Worm (Caenorhabditis elegans): ENCODE results near the gene Y52E8A.3.

ce11 chrII:4350888-4351287, 44.1 kb upstream of the Y52E8A.3 start, which contains the start of gene H20J04.9:
- TF ChIP-seq ama-1 (optimal IDR thresholded peaks at IDR 0.05) (no peak), elt-2 (tag; optimal IDR thresholded peaks at IDR 0.05) (no peak), unc-39 (tag; optimal IDR thresholded peaks at IDR 0.05) (no peak), ceh-9 (tag; optimal IDR thresholded peaks at IDR 0.05) (no peak)

Measured in whole organism, L3 larva.